Worm (Caenorhabditis elegans) whole organism, L4/young adult: ENCODE data around the gene phf-15.

Experiments
- W03F9.2 ChIP-seq: fragments of 150-350 bp; optimal IDR thresholded peaks from 2 replicates; lab custom pipeline; 2014; ENCODE audit warnings: missing biosample characterization, missing genetic modification characterization
- dao-5 ChIP-seq: sonication (generic microtip); optimal IDR thresholded peaks from 2 replicates; lab custom pipeline; 2016; ENCODE audit warnings: missing genotype, missing genetic modification characterization, moderate library complexity, missing compliant biosample characterization
- him-1 ChIP-seq: sonication (generic microtip); optimal IDR thresholded peaks from 2 replicates; lab custom pipeline; 2016; ENCODE audit warnings: missing genotype, missing genetic modification reagents, missing genetic modification characterization, missing compliant biosample characterization

DNA sequence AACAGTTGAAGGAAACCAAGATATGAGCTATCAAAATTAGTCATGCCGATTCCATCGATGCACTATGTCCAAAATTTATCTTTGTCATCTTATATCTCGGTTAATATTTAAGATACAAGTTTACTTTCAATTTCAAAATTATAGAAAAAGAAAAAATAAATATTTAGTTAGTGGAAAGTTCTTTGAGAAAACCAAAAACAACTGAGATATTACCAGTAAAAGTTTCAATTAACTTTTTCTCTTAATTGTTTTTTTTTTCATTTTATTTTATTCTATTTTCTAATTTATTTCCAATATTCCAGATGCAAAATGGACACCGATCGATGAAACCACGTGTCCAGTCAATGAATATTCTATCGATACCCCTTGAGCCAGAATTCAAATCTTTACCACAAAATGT is 21.9 kb downstream of the phf-15 start, which contains the start of gene gei-1:
- TF ChIP-seq W03F9.2 (tag; lab: Kevin White, UChicago) (no peak), him-1 (tag; lab: Kevin White, UChicago) (no peak), dao-5 (tag; lab: Kevin White, UChicago) (no peak)
